Fruit fly (Drosophila melanogaster) whole organism, adult: ENCODE measurements around the gene CG15631.

ENCODE experiments used
- CG11617 ChIP-seq: fragments of 200-800 bp; sonication (Bioruptor generic); optimal IDR thresholded peaks from 2 replicates; lab custom pipeline; 2017; ENCODE audit warnings: mild to moderate bottlenecking, missing biosample characterization, missing genetic modification reagents, missing genetic modification characterization
- CG5204 ChIP-seq: fragments of 200-800 bp; sonication (Bioruptor generic); optimal IDR thresholded peaks from 2 replicates; lab custom pipeline; 2016; ENCODE audit warnings: missing biosample characterization, missing genetic modification characterization
- CG7101 ChIP-seq: fragments of 200-800 bp; sonication (Bioruptor generic); optimal IDR thresholded peaks from 2 replicates; lab custom pipeline; 2018; ENCODE audit warnings: missing biosample characterization, mild to moderate bottlenecking, missing genetic modification characterization, moderate library complexity
- Hr96 ChIP-seq: fragments of 200-800 bp; sonication (Bioruptor generic); optimal IDR thresholded peaks from 2 replicates; lab custom pipeline; 2016; ENCODE audit warnings: missing biosample characterization, missing genetic modification characterization

DNA sequence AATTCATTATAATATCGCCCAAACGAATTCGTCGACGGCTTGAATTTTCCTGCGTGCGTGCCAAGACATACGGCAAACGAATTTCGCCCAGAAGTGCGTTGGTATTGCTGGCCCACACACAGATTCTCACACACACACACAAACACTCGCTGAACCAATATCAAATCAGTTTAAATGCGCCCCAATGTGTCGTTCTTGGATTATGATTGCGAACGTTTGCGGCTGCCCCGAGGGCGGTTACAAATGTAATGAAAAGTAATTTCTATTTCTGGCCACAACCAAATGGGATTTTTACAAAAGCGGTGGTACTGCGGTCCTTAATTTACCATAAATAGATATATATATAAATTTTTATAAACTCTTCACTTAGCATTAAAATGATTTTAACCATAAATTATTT is 35.4 kb downstream of the CG15631 start:
- TF ChIP-seq CG7101 (tag; lab: Kevin White, UChicago) = no peak
- TF ChIP-seq CG11617 (GFP tag; lab: Kevin White, UChicago) = no peak
- no peak for TF ChIP-seq Hr96
- TF ChIP-seq CG5204 (GFP tag; lab: Kevin White, UChicago) = no peak
